Fruit fly (Drosophila melanogaster) Kc167 (cell line): ENCODE data around the gene CG10418.

ENCODE experiments used
- Myc ChIP-seq: fragments of >200 bp; optimal IDR thresholded peaks from 2 replicates; lab custom pipeline; 2017; ENCODE audit warnings: missing external identifiers
- psq ChIP-seq: fragments of >200 bp; optimal IDR thresholded peaks from 2 replicates; lab custom pipeline; 2017; ENCODE audit warnings: missing external identifiers
- ttk ChIP-seq: sonication (Bioruptor generic); optimal IDR thresholded peaks from 2 replicates; lab custom pipeline; 2017; ENCODE audit warnings: missing external identifiers

- TF ChIP-seq ttk (lab: Kevin White, UChicago) (no peak), Myc (lab: Kevin White, UChicago) (no peak), psq (no peak)
These were observed 15.0 kb downstream of the CG10418 start, which contains the start of gene CrzR for dm6 chr3L:12351440-12351839.
